Worm (Caenorhabditis elegans): ENCODE results near the gene tbx-37.

tbx-37 gene

ce11 chrIII:11185483-11186115 lies 41.3 kb downstream of the tbx-37 start:
- TF ChIP-seq hlh-26 (GFP tag; conservative IDR thresholded peaks at IDR 0.05) (no peak), K12H6.12 (tag; optimal IDR thresholded peaks at IDR 0.05) (peak; percentile 77), hmg-1.2 (GFP tag; IDR thresholded peaks at IDR 0.05) (peak; percentile 17; the same call in 1 of the 2 replicates), snpc-4 (GFP tag; optimal IDR thresholded peaks at IDR 0.05) (no peak), snpc-4 (tag; optimal IDR thresholded peaks at IDR 0.05) (peak in 2 of 4 experiments; percentile 16 to 33), nhr-80 (tag; optimal IDR thresholded peaks at IDR 0.05) (peak; percentile 80), nhr-27 (tag; optimal IDR thresholded peaks at IDR 0.05) (peak; percentile 38), cebp-2 (GFP tag; IDR thresholded peaks at IDR 0.05) (peak; percentile 66; the same call in 1 of the 2 replicates), zfh-2 (GFP tag; conservative IDR thresholded peaks at IDR 0.05) (peak; percentile 95), B0261.1 (tag; optimal IDR thresholded peaks at IDR 0.05) (no peak), madf-10 (tag; optimal IDR thresholded peaks at IDR 0.05) (peak; percentile 75), dox-1 (GFP tag; IDR thresholded peaks at IDR 0.05) (peak; percentile 57; the same call in 1 of the 2 replicates), mcd-1 (GFP tag; IDR thresholded peaks at IDR 0.05) (0 out of 2 replicates have a peak, but pooled peaks have one; percentile 20), ekl-4 (GFP tag; IDR thresholded peaks at IDR 0.05) (0 out of 2 replicates have a peak, but pooled peaks have one; percentile 39), snpc-1.1 (tag; optimal IDR thresholded peaks at IDR 0.05; ENCODE audit: insufficient read depth) (no peak), lin-40 (tag; optimal IDR thresholded peaks at IDR 0.05) (peak; percentile 11), egrh-3 (GFP tag; IDR thresholded peaks at IDR 0.05) (peak; percentile 77), cebp-1 (GFP tag; IDR thresholded peaks at IDR 0.05) (no peak), cebp-1 (tag; optimal IDR thresholded peaks at IDR 0.05) (peak; percentile 55), B0336.3 (GFP tag; IDR thresholded peaks at IDR 0.05) (0 out of 2 replicates have a peak, but pooled peaks have one; percentile 15), ztf-18 (tag; optimal IDR thresholded peaks at IDR 0.05) (peak; percentile 28), ceh-27 (GFP tag; optimal IDR thresholded peaks at IDR 0.05) (peak; percentile 54), ama-1 (optimal IDR thresholded peaks at IDR 0.05) (no peak), ama-1 (GFP tag; optimal IDR thresholded peaks at IDR 0.05) (no peak), attf-5 (GFP tag; optimal IDR thresholded peaks at IDR 0.05) (peak; percentile 30), ccch-3 (GFP tag; optimal IDR thresholded peaks at IDR 0.05) (no peak), egl-44 (GFP tag; IDR thresholded peaks at IDR 0.05) (0 out of 2 replicates have a peak, but pooled peaks have one; percentile 11), F57A8.1 (GFP tag; optimal IDR thresholded peaks at IDR 0.05) (no peak)

ce11 chrIII:11175642-11176217 lies 51.2 kb downstream of the tbx-37 start:
- TF ChIP-seq snpc-1.3 (tag; optimal IDR thresholded peaks at IDR 0.05; ENCODE audit: insufficient read depth): no peak
- peak; percentile 85 for TF ChIP-seq zfh-2 (GFP tag; conservative IDR thresholded peaks at IDR 0.05)
- no peak for TF ChIP-seq F23B12.7 (tag; optimal IDR thresholded peaks at IDR 0.05; ENCODE audit: insufficient read depth)
- TF ChIP-seq egrh-3 (GFP tag; IDR thresholded peaks at IDR 0.05): peak; percentile 59
- TF ChIP-seq lin-26 (GFP tag; IDR thresholded peaks at IDR 0.05): peak; percentile 61; the same call in 1 of the 2 replicates

Data from whole organism, young adult.